Worm (Caenorhabditis elegans) whole organism, L4 larva: ENCODE data around the gene ZK1010.10.

Experiments used
- F10B5.3 ChIP-seq: sonication (generic microtip); optimal IDR thresholded peaks from 2 replicates; lab custom pipeline; 2016; ENCODE audit warnings: mild to moderate bottlenecking, missing genetic modification characterization, missing compliant biosample characterization
- T20F7.1 ChIP-seq: fragments of 200-800 bp; sonication (Bioruptor generic); optimal IDR thresholded peaks from 2 replicates; lab custom pipeline; 2018; ENCODE audit warnings: mild to moderate bottlenecking, missing genetic modification characterization, missing compliant biosample characterization
- Y105C5A.15 ChIP-seq: fragments of 200-800 bp; sonication (Bioruptor generic); IDR thresholded peaks from 2 replicates; pipeline ENCODE4 v1.3.6; 2022; ENCODE audit warnings: missing genetic modification characterization, missing compliant biosample characterization
- Y5F2A.4 ChIP-seq: fragments of 200-800 bp; sonication (Bioruptor generic); optimal IDR thresholded peaks from 2 replicates; lab custom pipeline; 2018; ENCODE audit warnings: mild to moderate bottlenecking, missing genetic modification characterization, missing compliant biosample characterization
- ZK337.2 ChIP-seq: fragments of 200-800 bp; sonication (Bioruptor generic); IDR thresholded peaks from 2 replicates; pipeline ENCODE4 v1.3.6; 2022; ENCODE audit warnings: missing genetic modification reagents, missing genetic modification characterization, missing compliant biosample characterization
- aha-1 ChIP-seq: fragments of 150-350 bp; peaks from one replicate; lab custom pipeline; 2014; ENCODE audit warnings: missing biosample characterization, missing genetic modification characterization
- arid-1 ChIP-seq: fragments of 200-800 bp; sonication (Bioruptor generic); conservative IDR thresholded peaks from 2 replicates; pipeline ENCODE4 v1.3.6; 2022; ENCODE audit warnings: missing genetic modification reagents, missing genetic modification characterization, missing compliant biosample characterization
- ceh-28 ChIP-seq: fragments of 150-350 bp; optimal IDR thresholded peaks from 2 replicates; lab custom pipeline; 2014; ENCODE audit warnings: missing biosample characterization, missing genetic modification reagents, missing genetic modification characterization
- ceh-32 ChIP-seq: sonication (generic microtip); optimal IDR thresholded peaks from 2 replicates; lab custom pipeline; 2016; ENCODE audit warnings: mild to moderate bottlenecking, missing genetic modification characterization, missing compliant biosample characterization; ENCODE audit not compliant: poor library complexity
- ceh-44 ChIP-seq: fragments of 200-800 bp; sonication (Bioruptor generic); IDR thresholded peaks from 2 replicates; pipeline ENCODE4 v1.3.6; 2022; ENCODE audit warnings: missing genetic modification reagents, missing genetic modification characterization, missing compliant biosample characterization
- hmg-1.1 ChIP-seq: fragments of 200-800 bp; sonication (Bioruptor generic); IDR thresholded peaks from 2 replicates; pipeline ENCODE4 v1.3.6; 2022; ENCODE audit warnings: missing genetic modification reagents, missing genetic modification characterization, missing compliant biosample characterization
- lir-3 ChIP-seq: sonication (generic microtip); optimal IDR thresholded peaks from 2 replicates; lab custom pipeline; 2016; ENCODE audit warnings: mild to moderate bottlenecking, missing genetic modification characterization, missing compliant biosample characterization
- madf-5 ChIP-seq, 2 experiments: fragments of 200-800 bp; sonication (Bioruptor generic); IDR thresholded peaks; 2 replicates each; pipeline ENCODE4 v1.3.6; 2022; ENCODE audit warnings: missing compliant biosample characterization in 2 of 2, missing genetic modification characterization in 2 of 2
- madf-9 ChIP-seq: fragments of 200-800 bp; sonication (Bioruptor generic); conservative IDR thresholded peaks from 2 replicates; pipeline ENCODE4 v1.3.6; 2022; ENCODE audit warnings: missing genetic modification reagents, missing genetic modification characterization, missing compliant biosample characterization
- mdl-1 ChIP-seq, 2 experiments: fragments of 150-350 bp in 1 of 2; sonication (generic microtip) in 1 of 2; optimal IDR thresholded peaks; 2 replicates each; lab custom pipeline; 2014 to 2017; ENCODE audit warnings: missing biosample characterization in 2 of 2, missing genetic modification characterization in 2 of 2
- mdt-29 ChIP-seq: fragments of 200-800 bp; sonication (Bioruptor generic); IDR thresholded peaks from 2 replicates; pipeline ENCODE4 v1.3.6; 2022; ENCODE audit warnings: missing genetic modification reagents, missing genetic modification characterization, missing compliant biosample characterization
- mep-1 ChIP-seq: fragments of 150-350 bp; sonication (generic microtip); optimal IDR thresholded peaks from 3 replicates; lab custom pipeline; 2014; ENCODE audit warnings: missing biosample characterization, missing genetic modification characterization
- nhr-10 ChIP-seq: fragments of 150-350 bp; optimal IDR thresholded peaks from 2 replicates; lab custom pipeline; 2014; ENCODE audit warnings: missing biosample characterization, missing genetic modification characterization
- nhr-102 ChIP-seq: sonication (generic microtip); optimal IDR thresholded peaks from 2 replicates; lab custom pipeline; 2016; ENCODE audit warnings: mild to moderate bottlenecking, missing genetic modification characterization, moderate library complexity, missing compliant biosample characterization
- nhr-11 ChIP-seq: fragments of 150-350 bp; optimal IDR thresholded peaks from 2 replicates; lab custom pipeline; 2014; ENCODE audit warnings: missing biosample characterization, missing genetic modification characterization
- nhr-41 ChIP-seq: fragments of 200-800 bp; sonication (Bioruptor generic); IDR thresholded peaks from 2 replicates; pipeline ENCODE4 v1.3.6; 2022; ENCODE audit warnings: missing genetic modification reagents, missing genetic modification characterization, missing compliant biosample characterization
- nhr-48 ChIP-seq: sonication (generic microtip); optimal IDR thresholded peaks from 2 replicates; lab custom pipeline; 2016; ENCODE audit warnings: mild to moderate bottlenecking, missing genetic modification characterization, missing compliant biosample characterization
- nhr-6 ChIP-seq: fragments of 150-350 bp; optimal IDR thresholded peaks from 2 replicates; lab custom pipeline; 2014; ENCODE audit warnings: missing biosample characterization, missing genetic modification characterization
- pha-4 ChIP-seq, 2 experiments: fragments of 150-350 bp in 1 of 2; fragments of 200-800 bp in 1 of 2; sonication (Bioruptor generic) in 1 of 2; IDR thresholded peaks in 1 of 2; optimal IDR thresholded peaks in 1 of 2; 2 replicates each; pipeline versions ENCODE4 v1.3.6 to Lab custom; 2014 to 2022; ENCODE audit warnings: missing genetic modification characterization in 2 of 2, missing genetic modification reagents in 2 of 2, missing biosample characterization in 1 of 2, missing compliant biosample characterization in 1 of 2
- php-3 ChIP-seq: fragments of 200-800 bp; sonication (Bioruptor generic); IDR thresholded peaks from 2 replicates; pipeline ENCODE4 v1.3.6; 2022; ENCODE audit warnings: missing genetic modification reagents, missing genetic modification characterization, missing compliant biosample characterization
- rbr-2 ChIP-seq: sonication (generic microtip); optimal IDR thresholded peaks from 2 replicates; lab custom pipeline; 2016; ENCODE audit warnings: missing genotype, missing genetic modification characterization, missing compliant biosample characterization
- saeg-2 ChIP-seq: fragments of 200-800 bp; sonication (Bioruptor generic); IDR thresholded peaks from 2 replicates; pipeline ENCODE4 v1.3.6; 2022; ENCODE audit warnings: missing genetic modification reagents, missing genetic modification characterization, missing compliant biosample characterization
- set-16 ChIP-seq: fragments of 200-800 bp; sonication (Bioruptor generic); IDR thresholded peaks from 2 replicates; pipeline ENCODE4 v1.3.6; 2022; ENCODE audit warnings: missing genetic modification reagents, missing genetic modification characterization, missing compliant biosample characterization
- snpc-4 ChIP-seq: fragments of 150-350 bp; optimal IDR thresholded peaks from 2 replicates; lab custom pipeline; 2014; ENCODE audit warnings: missing biosample characterization, missing genetic modification characterization
- tag-97 ChIP-seq: fragments of 200-800 bp; sonication (Bioruptor generic); IDR thresholded peaks from 2 replicates; pipeline ENCODE4 v1.3.6; 2022; ENCODE audit warnings: missing genetic modification characterization, missing compliant biosample characterization
- unc-62 ChIP-seq, 3 experiments: fragments of 150-350 bp in 1 of 3; sonication (generic microtip); optimal IDR thresholded peaks in 2 of 3; peaks in 1 of 3; 1 replicate in 1 of 3; 2 replicates in 2 of 3; lab custom pipeline; 2014 to 2017; ENCODE audit warnings: missing biosample characterization in 3 of 3, missing genetic modification characterization in 3 of 3, missing genetic modification reagents in 3 of 3, missing genotype in 1 of 3

The ZK1010.10 gene

DNA sequence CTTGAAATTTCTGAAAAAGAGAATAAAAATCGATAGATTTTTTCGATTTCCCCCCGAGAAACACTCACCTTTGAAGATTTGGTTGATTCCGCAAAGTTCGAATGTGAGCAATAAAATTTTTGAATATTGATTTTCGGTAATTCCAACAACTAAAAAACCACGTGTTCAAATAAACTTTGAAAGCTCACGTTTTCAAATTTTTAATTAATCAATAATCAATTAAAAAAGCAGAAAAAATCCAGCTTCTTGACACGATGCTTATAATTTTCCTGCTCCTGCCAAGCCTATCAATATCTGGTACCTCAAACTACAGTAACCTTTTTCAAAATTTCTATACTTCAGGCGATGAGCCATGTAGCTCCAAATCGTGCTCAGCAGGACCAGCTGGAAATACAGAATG, 14.8 kb upstream of the ZK1010.10 start, which contains the start of gene ZK1010.5:
Gene ZK1010.5 (minus strand): TSS at position 101 of the 400 bp plus-strand sequence.
- TF ChIP-seq lir-3 (tag; lab: Kevin White, UChicago) (no peak), tag-97 (GFP tag; lab: Robert Waterston, UW) (no peak), nhr-48 (no peak), madf-5 (GFP tag; IDR thresholded peaks at IDR 0.05; lab: Robert Waterston, UW) (no peak), nhr-6 (tag; lab: Kevin White, UChicago) (no peak), arid-1 (GFP tag; lab: Robert Waterston, UW) (no peak), nhr-11 (no peak), ceh-44 (GFP tag; lab: Robert Waterston, UW) (no peak), pha-4 (GFP tag; IDR thresholded peaks at IDR 0.05; lab: Robert Waterston, UW) (no peak), pha-4 (tag; optimal IDR thresholded peaks at IDR 0.05; lab: Kevin White, UChicago) (no peak), aha-1 (tag; lab: Kevin White, UChicago) (no peak), madf-9 (GFP tag; lab: Robert Waterston, UW) (no peak), saeg-2 (no peak), snpc-4 (tag; lab: Kevin White, UChicago) (no peak)

DNA sequence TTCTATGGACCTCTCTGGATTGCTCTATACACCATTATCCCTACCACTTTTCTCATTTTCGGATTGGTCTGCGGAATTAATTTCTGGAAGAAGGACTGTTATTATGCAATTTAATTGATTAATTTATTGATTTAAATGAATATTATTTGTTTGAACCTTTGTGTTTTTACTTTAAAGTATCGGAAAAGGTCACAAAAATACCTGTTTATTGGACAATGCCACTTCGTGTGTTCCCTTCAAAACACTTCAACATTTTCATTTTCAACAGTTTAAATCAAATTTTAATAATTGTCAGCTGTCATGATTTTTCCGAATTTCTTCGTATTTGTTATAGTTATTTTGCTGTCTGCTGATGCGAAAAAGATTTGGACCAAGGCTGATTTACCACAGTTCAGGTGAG, 11.2 kb upstream of the ZK1010.10 start, which contains the start of gene ZK1010.12:
Gene ZK1010.12 (plus strand): TSS at position 301 of the 400 bp plus-strand sequence.
- TF ChIP-seq rbr-2 (tag; lab: Kevin White, UChicago) (no peak), php-3 (GFP tag; lab: Robert Waterston, UW) (no peak), unc-62 (GFP tag; optimal IDR thresholded peaks at IDR 0.05 in 1 of 2; lab: Kevin White, UChicago) (peak in 1 of 2 experiments; percentile 60), unc-62 (tag; optimal IDR thresholded peaks at IDR 0.05; lab: Kevin White, UChicago) (no peak), nhr-102 (tag; lab: Kevin White, UChicago) (no peak), ZK337.2 (GFP tag; lab: Robert Waterston, UW) (no peak)

DNA sequence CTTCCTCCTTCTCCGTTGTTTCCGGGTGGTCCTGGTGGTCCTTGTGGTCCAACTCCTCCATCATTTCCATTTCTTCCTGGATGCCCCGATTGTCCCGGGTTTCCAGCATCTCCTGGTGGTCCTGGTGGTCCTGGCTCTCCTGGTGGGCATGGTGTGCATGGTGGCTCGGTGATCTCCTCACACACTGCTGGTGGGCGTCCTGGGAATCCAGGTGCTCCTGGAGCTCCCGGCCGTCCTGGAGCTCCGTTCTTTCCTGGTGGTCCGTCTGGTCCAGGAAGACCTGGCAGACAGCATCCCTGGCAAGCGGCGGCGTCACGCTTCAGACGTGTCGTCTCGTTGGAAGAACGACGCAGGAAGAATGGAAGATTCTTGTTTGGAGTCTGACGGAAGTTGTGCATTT, 9.1 kb upstream of the ZK1010.10 start:
- TF ChIP-seq aha-1 (tag; lab: Kevin White, UChicago) (no peak), nhr-11 (no peak), set-16 (peak; percentile 97), nhr-10 (no peak), Y105C5A.15 (GFP tag; lab: Robert Waterston, UW) (no peak), T20F7.1 (GFP tag; lab: Kevin White, UChicago) (no peak), nhr-6 (tag; lab: Kevin White, UChicago) (no peak)

DNA sequence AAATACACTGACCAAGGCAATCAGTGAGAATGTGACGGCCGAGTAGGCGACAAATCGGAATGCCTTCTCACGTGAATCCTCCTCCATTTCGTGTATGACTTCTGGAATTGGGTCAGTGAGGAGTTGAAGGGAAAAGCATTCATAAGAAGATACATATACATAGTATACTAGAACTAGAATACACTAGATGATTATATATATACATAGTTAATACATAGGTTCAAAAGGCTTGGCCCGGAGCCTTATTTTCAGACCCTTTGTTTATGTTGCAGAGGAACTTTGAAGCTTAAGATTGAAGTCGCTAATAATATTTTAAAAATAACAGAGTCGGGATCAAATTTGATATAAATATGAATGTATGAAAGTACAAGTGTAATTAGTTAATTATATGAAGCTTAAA, 8.6 kb upstream of the ZK1010.10 start, which contains the start of gene col-97:
Gene col-97 (minus strand): TSS at position 101 of the 400 bp plus-strand sequence.
- TF ChIP-seq nhr-41 (GFP tag; lab: Robert Waterston, UW) (no peak), unc-62 (GFP tag; optimal IDR thresholded peaks at IDR 0.05 in 1 of 2; lab: Kevin White, UChicago) (peak in 1 of 2 experiments; percentile 40), unc-62 (tag; optimal IDR thresholded peaks at IDR 0.05; lab: Kevin White, UChicago) (no peak), mdt-29 (GFP tag; lab: Robert Waterston, UW) (no peak)

- peak; percentile 67 for TF ChIP-seq set-16
- TF ChIP-seq unc-62 (GFP tag; optimal IDR thresholded peaks at IDR 0.05 in 1 of 2; lab: Kevin White, UChicago), result peak in 1 of 2 experiments; percentile 70
- TF ChIP-seq unc-62 (tag; optimal IDR thresholded peaks at IDR 0.05; lab: Kevin White, UChicago), result no peak
- peak; percentile 20 for TF ChIP-seq aha-1 (tag; lab: Kevin White, UChicago)
- 0 out of 2 replicates have a peak, but pooled peaks have one; percentile 23 for TF ChIP-seq mdt-29 (GFP tag; lab: Robert Waterston, UW)
- TF ChIP-seq php-3 (GFP tag; lab: Robert Waterston, UW), result no peak
- no peak for TF ChIP-seq mep-1
- no peak for TF ChIP-seq Y5F2A.4 (GFP tag; lab: Kevin White, UChicago)
- no peak for TF ChIP-seq mdl-1 (tag; optimal IDR thresholded peaks at IDR 0.05; lab: Kevin White, UChicago)
- no peak for TF ChIP-seq hmg-1.1 (GFP tag; lab: Robert Waterston, UW)
- TF ChIP-seq arid-1 (GFP tag; lab: Robert Waterston, UW), result no peak
- no peak for TF ChIP-seq F10B5.3 (tag; lab: Kevin White, UChicago)
- TF ChIP-seq ceh-28, result no peak
- TF ChIP-seq snpc-4 (tag; lab: Kevin White, UChicago), result no peak
- no peak for TF ChIP-seq ceh-32 (tag; lab: Kevin White, UChicago)
Observed at ce11 chrIII:12998252-12998651, 3.9 kb upstream of the ZK1010.10 start.
